Fruit fly (Drosophila melanogaster) whole organism, prepupa: Measurements from ENCODE around the gene CG11596.

Experiments
- CG10631 ChIP-seq: fragments of 200-800 bp; sonication (Bioruptor generic); optimal IDR thresholded peaks from 2 replicates; lab custom pipeline; 2016; ENCODE audit warnings: missing biosample characterization, missing genetic modification characterization
- CG11294 ChIP-seq: fragments of 200-800 bp; sonication (Bioruptor generic); IDR thresholded peaks from 2 replicates; pipeline ENCODE4 v1.3.6; 2022; ENCODE audit warnings: missing biosample characterization, missing genetic modification characterization
- CG11902 ChIP-seq: fragments of 200-800 bp; sonication (Bioruptor generic); optimal IDR thresholded peaks from 3 replicates; lab custom pipeline; 2016; ENCODE audit warnings: missing biosample characterization, missing genetic modification characterization
- CG15336 ChIP-seq: fragments of 200-800 bp; sonication (Bioruptor generic); IDR thresholded peaks from 2 replicates; pipeline ENCODE4 v1.3.6; 2022; ENCODE audit warnings: missing biosample characterization, missing genetic modification characterization
- CG1621 ChIP-seq: fragments of 200-800 bp; sonication (Bioruptor generic); optimal IDR thresholded peaks from 3 replicates; lab custom pipeline; 2018; ENCODE audit warnings: missing biosample characterization, mild to moderate bottlenecking, missing genetic modification characterization
- CG3032 ChIP-seq: fragments of 200-800 bp; optimal IDR thresholded peaks from 2 replicates; lab custom pipeline; 2019; ENCODE audit warnings: missing biosample characterization, mild to moderate bottlenecking, missing genetic modification characterization, moderate library complexity
- CG31627 ChIP-seq: fragments of 200-800 bp; sonication (Bioruptor generic); optimal IDR thresholded peaks from 3 replicates; lab custom pipeline; 2016; ENCODE audit warnings: missing biosample characterization, missing genetic modification characterization
- CG32006 ChIP-seq: fragments of 200-800 bp; sonication (Bioruptor generic); optimal IDR thresholded peaks from 3 replicates; lab custom pipeline; 2017; ENCODE audit warnings: missing biosample characterization, mild to moderate bottlenecking, missing genetic modification characterization
- CG4318 ChIP-seq: fragments of 200-800 bp; sonication (Bioruptor generic); optimal IDR thresholded peaks from 3 replicates; lab custom pipeline; 2017; ENCODE audit warnings: missing biosample characterization, mild to moderate bottlenecking, missing genetic modification characterization
- CG6792 ChIP-seq: fragments of 200-800 bp; sonication (Bioruptor generic); optimal IDR thresholded peaks from 3 replicates; lab custom pipeline; 2016; ENCODE audit warnings: missing biosample characterization, missing genetic modification characterization
- CG8119 ChIP-seq: fragments of 200-800 bp; sonication (Bioruptor generic); IDR thresholded peaks from 3 replicates; pipeline ENCODE4 v1.3.6; 2022; ENCODE audit warnings: missing biosample characterization, missing genetic modification characterization
- CG8632 ChIP-seq: fragments of 200-800 bp; sonication (Bioruptor generic); optimal IDR thresholded peaks from 3 replicates; lab custom pipeline; 2016; ENCODE audit warnings: missing biosample characterization, missing genetic modification characterization
- Eip75B ChIP-seq: fragments of 200-800 bp; sonication (Bioruptor generic); optimal IDR thresholded peaks from 3 replicates; lab custom pipeline; 2016; ENCODE audit warnings: missing biosample characterization, missing genetic modification characterization
- Eip78C ChIP-seq: fragments of 200-800 bp; sonication (Bioruptor generic); peaks from one replicate; lab custom pipeline; 2016; ENCODE audit warnings: missing biosample characterization, missing genetic modification characterization
- Eip93F ChIP-seq: fragments of 200-800 bp; sonication (Bioruptor generic); optimal IDR thresholded peaks from 2 replicates; lab custom pipeline; 2016; ENCODE audit warnings: missing biosample characterization, mild to moderate bottlenecking, missing genetic modification characterization
- Ets21C ChIP-seq: fragments of 200-800 bp; sonication (Bioruptor generic); optimal IDR thresholded peaks from 3 replicates; lab custom pipeline; 2016; ENCODE audit warnings: missing biosample characterization, missing genetic modification characterization
- Ets96B ChIP-seq: fragments of 200-800 bp; optimal IDR thresholded peaks from 2 replicates; lab custom pipeline; 2019; ENCODE audit warnings: missing biosample characterization, mild to moderate bottlenecking, missing genetic modification characterization, moderate library complexity
- Gug ChIP-seq: fragments of 200-800 bp; sonication (Bioruptor generic); IDR thresholded peaks from 2 replicates; pipeline ENCODE4 v1.3.6; 2022; ENCODE audit warnings: missing biosample characterization, missing genetic modification characterization
- Hr38 ChIP-seq: sonication (Bioruptor generic); optimal IDR thresholded peaks from 2 replicates; lab custom pipeline; 2016; ENCODE audit warnings: missing biosample characterization, missing genetic modification characterization
- Lpt ChIP-seq: fragments of 200-800 bp; sonication (Bioruptor generic); optimal IDR thresholded peaks from 3 replicates; lab custom pipeline; 2016; ENCODE audit warnings: missing biosample characterization, missing genetic modification characterization
- Met ChIP-seq: fragments of 200-800 bp; sonication (Bioruptor generic); optimal IDR thresholded peaks from 3 replicates; lab custom pipeline; 2016; ENCODE audit warnings: missing biosample characterization, missing genetic modification characterization
- OdsH ChIP-seq: fragments of 200-800 bp; sonication (Bioruptor generic); optimal IDR thresholded peaks from 3 replicates; lab custom pipeline; 2016; ENCODE audit warnings: missing biosample characterization, missing genetic modification characterization
- Sox102F ChIP-seq: fragments of 200-800 bp; sonication (Bioruptor generic); optimal IDR thresholded peaks from 2 replicates; lab custom pipeline; 2016; ENCODE audit warnings: missing biosample characterization, mild to moderate bottlenecking, missing genetic modification characterization
- Sox15 ChIP-seq: fragments of 200-800 bp; sonication (Bioruptor generic); optimal IDR thresholded peaks from 3 replicates; lab custom pipeline; 2016; ENCODE audit warnings: missing biosample characterization, missing genetic modification characterization
- achi ChIP-seq: fragments of 200-800 bp; sonication (Bioruptor generic); optimal IDR thresholded peaks from 3 replicates; lab custom pipeline; 2016; ENCODE audit warnings: missing biosample characterization, missing genetic modification characterization
- cyc ChIP-seq: fragments of 200-800 bp; sonication (Bioruptor generic); optimal IDR thresholded peaks from 3 replicates; lab custom pipeline; 2016; ENCODE audit warnings: missing biosample characterization, missing genetic modification characterization
- fd59A ChIP-seq: fragments of 200-800 bp; sonication (Bioruptor generic); optimal IDR thresholded peaks from 2 replicates; lab custom pipeline; 2017; ENCODE audit warnings: missing biosample characterization, mild to moderate bottlenecking, missing genetic modification characterization, missing genetic modification reagents
- fkh ChIP-seq: fragments of 200-800 bp; sonication (Bioruptor generic); optimal IDR thresholded peaks from 3 replicates; lab custom pipeline; 2017; ENCODE audit warnings: missing biosample characterization, mild to moderate bottlenecking, missing genetic modification characterization, moderate library complexity
- lz ChIP-seq: fragments of 200-800 bp; sonication (Bioruptor generic); optimal IDR thresholded peaks from 3 replicates; lab custom pipeline; 2016; ENCODE audit warnings: missing biosample characterization, missing genetic modification characterization
- net ChIP-seq: fragments of 200-800 bp; sonication (Bioruptor generic); optimal IDR thresholded peaks from 3 replicates; lab custom pipeline; 2016; ENCODE audit warnings: missing biosample characterization, missing genetic modification characterization
- salr ChIP-seq, 2 experiments: fragments of 200-800 bp; sonication (Bioruptor generic); optimal IDR thresholded peaks; 3 replicates each; lab custom pipeline; 2016 to 2018; ENCODE audit warnings: missing biosample characterization in 2 of 2, missing genetic modification characterization in 2 of 2, mild to moderate bottlenecking in 1 of 2
- spab ChIP-seq: fragments of 200-800 bp; sonication (Bioruptor generic); optimal IDR thresholded peaks from 2 replicates; lab custom pipeline; 2017; ENCODE audit warnings: missing biosample characterization, mild to moderate bottlenecking, missing genetic modification characterization, missing genetic modification reagents
- ss ChIP-seq, 2 experiments: fragments of 200-800 bp; sonication (Bioruptor generic); optimal IDR thresholded peaks; 2 replicates in 1 of 2; 3 replicates in 1 of 2; lab custom pipeline; 2017 to 2018; ENCODE audit warnings: mild to moderate bottlenecking in 2 of 2, missing biosample characterization in 2 of 2, missing genetic modification characterization in 2 of 2, moderate library complexity in 1 of 2
- svp ChIP-seq: fragments of 200-800 bp; sonication (Bioruptor generic); peaks from one replicate; lab custom pipeline; 2016; ENCODE audit warnings: missing biosample characterization, missing genetic modification characterization
- topi ChIP-seq: fragments of 200-800 bp; sonication (Bioruptor generic); optimal IDR thresholded peaks from 3 replicates; lab custom pipeline; 2016; ENCODE audit warnings: missing biosample characterization, missing genetic modification characterization
- vri ChIP-seq: fragments of 200-800 bp; sonication (Bioruptor generic); optimal IDR thresholded peaks from 3 replicates; lab custom pipeline; 2016; ENCODE audit warnings: missing biosample characterization, mild to moderate bottlenecking, missing genetic modification characterization

The CG11596 gene

DNA sequence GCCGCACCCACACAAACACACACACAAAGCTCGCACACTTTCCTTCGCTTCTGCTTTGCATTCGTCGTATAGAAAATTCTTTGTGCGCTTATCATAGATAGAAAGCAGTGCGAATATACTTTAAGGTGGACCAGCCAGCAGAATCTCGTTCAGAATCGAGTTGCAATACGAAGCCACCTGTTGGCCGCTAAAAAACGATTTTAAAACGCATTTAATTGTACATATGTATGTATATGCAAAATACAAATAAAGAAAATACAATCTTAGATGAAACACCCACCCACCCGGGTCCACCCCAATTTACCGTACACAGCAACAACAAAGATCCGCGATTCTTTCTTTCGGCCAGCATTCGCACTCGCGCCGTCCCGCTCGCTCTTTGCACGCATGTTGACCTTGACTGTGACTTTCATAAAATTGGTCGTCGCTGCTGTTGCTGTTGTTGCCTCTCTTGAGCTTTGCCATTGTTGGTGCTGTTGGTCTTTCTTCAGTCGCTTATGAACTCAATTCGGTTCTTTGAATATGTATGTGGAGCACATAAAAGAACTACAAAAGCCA lies 21.1 kb downstream of the CG11596 start (continued):
- TF ChIP-seq Lpt (GFP tag; lab: Kevin White, UChicago): peak; percentile 85
- peak; percentile 82 for TF ChIP-seq spab
- TF ChIP-seq Eip78C: peak; percentile 94
- peak; percentile 93 for TF ChIP-seq topi (GFP tag; lab: Kevin White, UChicago)
- peak; percentile 93 for TF ChIP-seq achi (GFP tag; lab: Kevin White, UChicago)
- peak; percentile 93 for TF ChIP-seq Gug (GFP tag; lab: Robert Waterston, UW)
- peak; percentile 90 for TF ChIP-seq Eip93F (GFP tag; lab: Kevin White, UChicago)
- TF ChIP-seq CG15336: peak; percentile 97
- no peak for TF ChIP-seq vri (GFP tag; lab: Kevin White, UChicago)

DNA sequence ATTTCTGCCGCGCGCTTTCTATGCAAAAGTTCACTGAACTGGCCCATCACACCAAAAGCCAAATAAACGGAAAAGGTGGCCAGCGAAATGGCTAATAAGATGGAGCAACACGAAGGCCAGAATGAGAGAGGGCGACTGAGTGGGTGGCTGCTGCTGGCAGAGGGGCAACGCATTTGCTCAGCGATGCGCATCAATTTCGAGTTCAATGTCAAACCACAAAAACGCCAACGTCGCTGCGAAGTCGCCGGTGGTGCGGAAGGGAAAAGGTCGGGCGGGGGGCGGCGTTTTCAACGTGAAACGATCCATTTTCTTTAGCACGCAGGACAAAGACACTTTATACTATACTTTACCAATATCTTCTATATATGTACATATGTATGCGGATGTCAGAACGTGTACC lies 22.1 kb downstream of the CG11596 start:
- TF ChIP-seq CG11294 (GFP tag; lab: Robert Waterston, UW): no peak
- TF ChIP-seq Eip93F (GFP tag; lab: Kevin White, UChicago): no peak
- peak; percentile 75 for TF ChIP-seq svp (GFP tag; lab: Kevin White, UChicago)
- TF ChIP-seq CG31627 (GFP tag; lab: Kevin White, UChicago): no peak
- TF ChIP-seq, all 60 proteins: peak for 1

- TF ChIP-seq Hr38 (GFP tag; lab: Kevin White, UChicago) (no peak), fkh (GFP tag; lab: Kevin White, UChicago) (no peak), Ets21C (GFP tag; lab: Kevin White, UChicago) (no peak), CG32006 (GFP tag; lab: Kevin White, UChicago) (no peak), cyc (GFP tag; lab: Kevin White, UChicago) (no peak), Gug (GFP tag; lab: Robert Waterston, UW) (no peak), CG6792 (GFP tag; lab: Kevin White, UChicago) (no peak), ss (GFP tag; optimal IDR thresholded peaks at IDR 0.05; lab: Kevin White, UChicago) (peak in 1 of 2 experiments; percentile 33), CG3032 (tag; lab: Kevin White, UChicago) (no peak), CG11294 (GFP tag; lab: Robert Waterston, UW) (no peak), Eip93F (GFP tag; lab: Kevin White, UChicago) (no peak), CG8119 (GFP tag; lab: Robert Waterston, UW) (no peak; the same call in 2 of the 3 replicates), vri (GFP tag; lab: Kevin White, UChicago) (peak; percentile 29), Ets96B (tag; lab: Kevin White, UChicago) (no peak), Sox15 (no peak), CG15336 (no peak), CG11902 (no peak), CG31627 (GFP tag; lab: Kevin White, UChicago) (no peak), salr (GFP tag; optimal IDR thresholded peaks at IDR 0.05; lab: Kevin White, UChicago) (no peak), net (GFP tag; lab: Kevin White, UChicago) (no peak), CG8632 (GFP tag; lab: Kevin White, UChicago) (no peak), fd59A (GFP tag; lab: Kevin White, UChicago) (no peak), Sox102F (GFP tag; lab: Kevin White, UChicago) (no peak), CG1621 (tag; lab: Kevin White, UChicago) (no peak), OdsH (GFP tag; lab: Kevin White, UChicago) (no peak), Eip75B (GFP tag; lab: Kevin White, UChicago) (no peak), CG4318 (GFP tag; lab: Kevin White, UChicago) (no peak), Met (GFP tag; lab: Kevin White, UChicago) (peak; percentile 32), Lpt (GFP tag; lab: Kevin White, UChicago) (peak; percentile 43), lz (GFP tag; lab: Kevin White, UChicago) (no peak), CG10631 (no peak), svp (GFP tag; lab: Kevin White, UChicago) (peak; percentile 65), achi (GFP tag; lab: Kevin White, UChicago) (no peak)
Measured at dm6 chrX:1950311-1950710, 22.8 kb downstream of the CG11596 start.
